Fruit fly (Drosophila melanogaster): ENCODE data around the gene CG5262.

dm6 chr3L:20387038-20387842 is 43.0 kb downstream of the CG5262 start:
- TF ChIP-seq fd96Ca (GFP tag; IDR thresholded peaks at IDR 0.05) (no peak), CG15710 (tag; optimal IDR thresholded peaks at IDR 0.05) (no peak), Pif1A (GFP tag; optimal IDR thresholded peaks at IDR 0.05) (no peak), EcR (GFP tag; optimal IDR thresholded peaks at IDR 0.05) (peak; percentile 18), CG17806 (tag; optimal IDR thresholded peaks at IDR 0.05) (no peak), CG12605 (GFP tag; IDR thresholded peaks at IDR 0.05) (no peak), CG14655 (GFP tag; optimal IDR thresholded peaks at IDR 0.05) (no peak), CG4496 (GFP tag; IDR thresholded peaks at IDR 0.05) (no peak), CG10348 (GFP tag; IDR thresholded peaks at IDR 0.05) (no peak), CG13204 (GFP tag; optimal IDR thresholded peaks at IDR 0.05) (no peak), CG34367 (tag; optimal IDR thresholded peaks at IDR 0.05) (no peak), rn (GFP tag; IDR thresholded peaks at IDR 0.05) (no peak), D1 (tag; optimal IDR thresholded peaks at IDR 0.05) (no peak), gl (tag; optimal IDR thresholded peaks at IDR 0.05) (no peak)
